Worm (Caenorhabditis elegans) whole organism, mixed stage, embryonic: Measurements from ENCODE around the gene ZK829.3.

Experiments used
- cnd-1 ChIP-seq: fragments of 200-800 bp; sonication (Bioruptor generic); optimal IDR thresholded peaks from 2 replicates; lab custom pipeline; 2018; ENCODE audit warnings: mild to moderate bottlenecking, missing genetic modification characterization, missing compliant biosample characterization
- lin-32 ChIP-seq: fragments of 200-800 bp; sonication (Bioruptor generic); optimal IDR thresholded peaks from 2 replicates; lab custom pipeline; 2018; ENCODE audit warnings: mild to moderate bottlenecking, missing genetic modification characterization, missing compliant biosample characterization
- nhr-28 ChIP-seq: fragments of 150-350 bp; optimal IDR thresholded peaks from 2 replicates; lab custom pipeline; 2014; ENCODE audit warnings: missing biosample characterization, missing genetic modification characterization
- pha-4 ChIP-seq: fragments of 150-350 bp; optimal IDR thresholded peaks from 2 replicates; lab custom pipeline; 2018; ENCODE audit warnings: missing biosample characterization, missing genetic modification reagents, missing genetic modification characterization

DNA sequence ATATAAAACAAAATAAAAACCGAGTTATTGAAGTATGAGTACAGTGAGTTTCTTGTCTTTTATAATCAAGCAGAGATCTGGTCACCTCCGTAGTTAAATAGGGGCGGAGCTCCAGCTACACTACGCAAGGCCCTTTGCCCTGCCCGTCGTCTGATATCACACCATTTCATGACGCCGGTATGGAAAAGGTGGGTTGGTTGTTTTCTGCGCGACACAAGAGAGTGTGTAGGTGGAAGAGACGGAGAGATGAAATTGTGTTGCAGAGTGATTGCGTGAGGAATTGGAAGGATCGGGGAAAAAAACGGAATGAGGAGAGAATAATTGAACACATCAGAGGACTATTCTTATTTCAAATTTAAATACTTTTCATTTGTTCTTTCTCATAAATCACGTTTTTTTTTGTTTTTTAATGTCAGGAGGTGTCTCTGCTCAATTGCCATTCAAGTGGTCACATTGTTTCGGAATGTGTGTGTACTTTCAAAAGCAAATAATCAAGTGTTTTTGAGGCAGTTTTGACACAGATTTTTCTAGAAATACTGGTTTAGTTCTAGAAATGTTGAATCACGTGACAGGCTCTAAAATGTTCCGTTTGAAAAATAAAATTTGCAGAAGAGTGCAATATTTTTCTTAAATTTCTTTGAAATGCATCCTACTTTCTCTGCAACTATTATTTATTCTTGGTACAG lies 29.6 kb downstream of the ZK829.3 start, which contains the start of gene ZK822.9:
- TF ChIP-seq nhr-28 (tag; lab: Kevin White, UChicago) (no peak), cnd-1 (tag; lab: Kevin White, UChicago) (no peak), pha-4 (no peak), lin-32 (GFP tag; lab: Kevin White, UChicago) (no peak)
